Worm (Caenorhabditis elegans): ENCODE measurements around the gene K07E8.7.

DNA sequence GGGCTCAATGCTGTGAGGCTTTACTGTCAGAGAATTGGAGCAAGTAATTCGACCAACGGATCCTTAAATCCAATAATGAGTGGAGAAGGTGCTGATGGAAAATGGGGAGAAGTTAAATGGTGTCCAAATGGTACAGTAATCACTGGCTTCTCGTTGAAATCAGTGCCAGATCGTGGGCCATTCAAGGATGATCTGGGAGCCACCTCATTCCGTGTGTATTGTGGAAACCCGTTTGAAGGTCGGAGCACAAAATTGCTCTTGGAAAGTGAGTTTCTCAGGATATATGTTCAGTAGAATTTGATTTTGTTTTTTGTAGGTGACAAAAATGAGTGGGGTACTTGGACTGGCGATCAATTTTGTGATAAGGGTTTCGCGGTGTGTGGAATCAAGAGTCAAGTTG is 25.7 kb upstream of the K07E8.7 start:
- TF ChIP-seq unc-39 (tag; optimal IDR thresholded peaks at IDR 0.05) (no peak), nfya-1 (tag; optimal IDR thresholded peaks at IDR 0.05; ENCODE audit: insufficient read depth) (no peak), fkh-10 (GFP tag; optimal IDR thresholded peaks at IDR 0.05) (no peak), fos-1 (tag; optimal IDR thresholded peaks at IDR 0.05) (no peak), nhr-28 (tag; optimal IDR thresholded peaks at IDR 0.05) (no peak), snpc-4 (tag; optimal IDR thresholded peaks at IDR 0.05) (no peak), skn-1 (tag; optimal IDR thresholded peaks at IDR 0.05) (no peak), elt-3 (tag; optimal IDR thresholded peaks at IDR 0.05) (no peak), ama-1 (optimal IDR thresholded peaks at IDR 0.05) (no peak), mdl-1 (tag; optimal IDR thresholded peaks at IDR 0.05) (no peak), ceh-9 (tag; optimal IDR thresholded peaks at IDR 0.05) (no peak), nhr-23 (tag; optimal IDR thresholded peaks at IDR 0.05) (no peak), lin-15B (tag; optimal IDR thresholded peaks at IDR 0.05) (no peak)
